Fruit fly (Drosophila melanogaster) whole organism, embryonic: ENCODE measurements around the gene Sulf1.
A peak's percentile ranks its signal among the peaks of the same experiment; 100 is the strongest.

ENCODE experiments used
- Antp ChIP-seq: fragments of 200-800 bp; sonication (Bioruptor generic); optimal IDR thresholded peaks from 3 replicates; lab custom pipeline; 2016; ENCODE audit warnings: missing biosample characterization, missing genetic modification characterization
- Bdp1 ChIP-seq: fragments of 200-800 bp; sonication (Bioruptor generic); optimal IDR thresholded peaks from 3 replicates; lab custom pipeline; 2016; ENCODE audit warnings: missing biosample characterization, missing genetic modification characterization
- CG10274 ChIP-seq: fragments of 200-800 bp; sonication (Bioruptor generic); optimal IDR thresholded peaks from 3 replicates; lab custom pipeline; 2017; ENCODE audit warnings: missing biosample characterization, mild to moderate bottlenecking, missing genetic modification characterization
- CG10543 ChIP-seq: fragments of 200-800 bp; sonication (Bioruptor generic); optimal IDR thresholded peaks from 3 replicates; lab custom pipeline; 2017; ENCODE audit warnings: missing biosample characterization, mild to moderate bottlenecking, missing genetic modification characterization, moderate library complexity
- CG10979 ChIP-seq: fragments of 200-800 bp; sonication (Bioruptor generic); optimal IDR thresholded peaks from 2 replicates; lab custom pipeline; 2018; ENCODE audit warnings: missing biosample characterization, mild to moderate bottlenecking, missing genetic modification characterization, moderate library complexity
- CG11093 ChIP-seq: fragments of 200-800 bp; sonication (Bioruptor generic); IDR thresholded peaks from 3 replicates; pipeline ENCODE4 v1.3.6; 2022; ENCODE audit warnings: missing biosample characterization, missing genetic modification characterization
- CG13287 ChIP-seq: fragments of 200-800 bp; sonication (Bioruptor generic); IDR thresholded peaks from 2 replicates; pipeline ENCODE4 v1.3.6; 2022; ENCODE audit warnings: missing biosample characterization, missing genetic modification characterization; ENCODE audit not compliant: partially characterized antibody
- CG14441 ChIP-seq: fragments of 200-800 bp; sonication (Bioruptor generic); IDR thresholded peaks from 2 replicates; pipeline ENCODE4 v1.3.6; 2022; ENCODE audit warnings: missing biosample characterization, missing genetic modification characterization
- CG1647 ChIP-seq: fragments of 200-800 bp; sonication (Bioruptor generic); optimal IDR thresholded peaks from 3 replicates; lab custom pipeline; 2016; ENCODE audit warnings: missing biosample characterization, missing genetic modification characterization
- CG16779 ChIP-seq: fragments of 200-800 bp; sonication (Bioruptor generic); IDR thresholded peaks from 2 replicates; pipeline ENCODE4 v1.3.6; 2022; ENCODE audit warnings: missing biosample characterization, missing genetic modification characterization
- CG17385 ChIP-seq: fragments of 200-800 bp; sonication (Bioruptor generic); optimal IDR thresholded peaks from 3 replicates; lab custom pipeline; 2018; ENCODE audit warnings: missing biosample characterization, mild to moderate bottlenecking, missing genetic modification characterization
- CG17802 ChIP-seq: fragments of 200-800 bp; sonication (Bioruptor generic); optimal IDR thresholded peaks from 2 replicates; lab custom pipeline; 2018; ENCODE audit warnings: missing biosample characterization, mild to moderate bottlenecking, missing genetic modification characterization, moderate library complexity
- CG18476 ChIP-seq: fragments of 200-800 bp; sonication (Bioruptor generic); optimal IDR thresholded peaks from 2 replicates; lab custom pipeline; 2016; ENCODE audit warnings: missing biosample characterization, mild to moderate bottlenecking, missing genetic modification characterization
- CG2199 ChIP-seq: fragments of 200-800 bp; sonication (Bioruptor generic); IDR thresholded peaks from 3 replicates; pipeline ENCODE4 v1.3.6; 2022; ENCODE audit warnings: missing biosample characterization, missing genetic modification characterization
- CG3838 ChIP-seq: fragments of 200-800 bp; sonication (Bioruptor generic); optimal IDR thresholded peaks from 3 replicates; lab custom pipeline; 2016; ENCODE audit warnings: missing biosample characterization, missing genetic modification characterization
- CG6654 ChIP-seq: fragments of 200-800 bp; sonication (Bioruptor generic); optimal IDR thresholded peaks from 2 replicates; lab custom pipeline; 2017; ENCODE audit warnings: missing biosample characterization, mild to moderate bottlenecking, missing genetic modification characterization
- CG9797 ChIP-seq: fragments of 200-800 bp; sonication (Bioruptor generic); optimal IDR thresholded peaks from 3 replicates; lab custom pipeline; 2018; ENCODE audit warnings: missing biosample characterization, mild to moderate bottlenecking, missing genetic modification characterization
- D19B ChIP-seq: fragments of 200-800 bp; sonication (Bioruptor generic); optimal IDR thresholded peaks from 2 replicates; lab custom pipeline; 2017; ENCODE audit warnings: missing biosample characterization, mild to moderate bottlenecking, missing genetic modification characterization
- Dbx ChIP-seq: fragments of 200-800 bp; sonication (Bioruptor generic); IDR thresholded peaks from 3 replicates; pipeline ENCODE4 v1.3.6; 2022; ENCODE audit warnings: missing biosample characterization, missing genetic modification characterization
- Doc3 ChIP-seq: fragments of 200-800 bp; sonication (Bioruptor generic); IDR thresholded peaks from 3 replicates; pipeline ENCODE4 v1.3.6; 2022; ENCODE audit warnings: missing biosample characterization, missing genetic modification characterization; ENCODE audit not compliant: partially characterized antibody
- Ets65A ChIP-seq: fragments of 200-800 bp; sonication (Bioruptor generic); peaks from one replicate; lab custom pipeline; 2016; ENCODE audit warnings: missing biosample characterization, missing genetic modification characterization
- GATAe ChIP-seq: fragments of 200-800 bp; sonication (Bioruptor generic); conservative IDR thresholded peaks from 2 replicates; pipeline ENCODE4 v1.3.6; 2022; ENCODE audit warnings: missing biosample characterization, missing genetic modification characterization
- HmgD ChIP-seq: fragments of 200-800 bp; sonication (Bioruptor generic); optimal IDR thresholded peaks from 3 replicates; lab custom pipeline; 2016; ENCODE audit warnings: missing biosample characterization, missing genetic modification characterization
- Kr ChIP-seq: fragments of 200-800 bp; sonication (Bioruptor generic); optimal IDR thresholded peaks from 2 replicates; lab custom pipeline; 2017; ENCODE audit warnings: missing biosample characterization, mild to moderate bottlenecking, missing genetic modification characterization
- MESR4 ChIP-seq: fragments of 200-800 bp; sonication (Bioruptor generic); optimal IDR thresholded peaks from 2 replicates; lab custom pipeline; 2018; ENCODE audit warnings: missing biosample characterization, mild to moderate bottlenecking, missing genetic modification characterization, moderate library complexity
- Meics ChIP-seq: fragments of 200-800 bp; sonication (Bioruptor generic); optimal IDR thresholded peaks from 2 replicates; lab custom pipeline; 2017; ENCODE audit warnings: missing biosample characterization, mild to moderate bottlenecking, missing genetic modification characterization
- Scr ChIP-seq: fragments of 200-800 bp; sonication (Bioruptor generic); IDR thresholded peaks from 2 replicates; pipeline ENCODE4 v1.3.6; 2022; ENCODE audit warnings: missing biosample characterization, missing genetic modification characterization; ENCODE audit not compliant: partially characterized antibody
- Side ChIP-seq: fragments of 200-800 bp; sonication (Bioruptor generic); optimal IDR thresholded peaks from 2 replicates; lab custom pipeline; 2016; ENCODE audit warnings: missing biosample characterization, missing genetic modification characterization
- YL-1 ChIP-seq: fragments of 200-800 bp; sonication (Bioruptor generic); optimal IDR thresholded peaks from 3 replicates; lab custom pipeline; 2017; ENCODE audit warnings: missing biosample characterization, mild to moderate bottlenecking, missing genetic modification characterization
- aop ChIP-seq: fragments of 200-800 bp; sonication (Bioruptor generic); IDR thresholded peaks from 2 replicates; pipeline ENCODE4 v1.3.6; 2022; ENCODE audit warnings: missing biosample characterization, missing genetic modification characterization
- chif ChIP-seq, 2 experiments: fragments of 200-800 bp; sonication (Bioruptor generic); optimal IDR thresholded peaks; 3 replicates each; lab custom pipeline; 2016; ENCODE audit warnings: missing biosample characterization in 2 of 2, missing genetic modification characterization in 2 of 2
- chn ChIP-seq: fragments of 200-800 bp; sonication (Bioruptor generic); optimal IDR thresholded peaks from 2 replicates; lab custom pipeline; 2016; ENCODE audit warnings: missing biosample characterization, missing genetic modification characterization
- danr ChIP-seq: fragments of 200-800 bp; sonication (Bioruptor generic); IDR thresholded peaks from 2 replicates; pipeline ENCODE4 v1.3.6; 2022; ENCODE audit warnings: missing biosample characterization, missing genetic modification characterization
- dmrt11E ChIP-seq: fragments of 200-800 bp; sonication (Bioruptor generic); optimal IDR thresholded peaks from 3 replicates; lab custom pipeline; 2018; ENCODE audit warnings: missing biosample characterization, mild to moderate bottlenecking, missing genetic modification characterization, moderate library complexity
- eve ChIP-seq, 2 experiments: fragments of >200 bp; optimal IDR thresholded peaks; 2 replicates each; lab custom pipeline; 2017; ENCODE audit warnings: missing biosample characterization in 2 of 2, missing genetic modification characterization in 2 of 2
- fd102C ChIP-seq: fragments of 200-800 bp; sonication (Bioruptor generic); optimal IDR thresholded peaks from 2 replicates; lab custom pipeline; 2018; ENCODE audit warnings: missing biosample characterization, mild to moderate bottlenecking, missing genetic modification characterization, moderate library complexity
- fd64A ChIP-seq: fragments of 200-800 bp; sonication (Bioruptor generic); optimal IDR thresholded peaks from 3 replicates; lab custom pipeline; 2018; ENCODE audit warnings: missing biosample characterization, mild to moderate bottlenecking, missing genetic modification characterization
- ftz-f1 ChIP-seq: fragments of 200-800 bp; sonication (Bioruptor generic); optimal IDR thresholded peaks from 2 replicates; lab custom pipeline; 2016; ENCODE audit warnings: missing biosample characterization, missing genetic modification characterization
- gsb-n ChIP-seq: fragments of 200-800 bp; sonication (Bioruptor generic); optimal IDR thresholded peaks from 3 replicates; lab custom pipeline; 2018; ENCODE audit warnings: missing biosample characterization, mild to moderate bottlenecking, missing genetic modification characterization
- gt ChIP-seq: fragments of 200-800 bp; sonication (Bioruptor generic); IDR thresholded peaks from 2 replicates; pipeline ENCODE4 v1.3.6; 2022; ENCODE audit warnings: missing biosample characterization, missing genetic modification characterization
- ind ChIP-seq: fragments of 200-800 bp; sonication (Bioruptor generic); optimal IDR thresholded peaks from 3 replicates; lab custom pipeline; 2016; ENCODE audit warnings: missing biosample characterization, missing genetic modification characterization
- jigr1 ChIP-seq: fragments of 200-800 bp; sonication (Bioruptor generic); IDR thresholded peaks from 3 replicates; pipeline ENCODE4 v1.3.6; 2022; ENCODE audit warnings: missing biosample characterization, missing genetic modification characterization
- jing ChIP-seq: fragments of 200-800 bp; sonication (Bioruptor generic); optimal IDR thresholded peaks from 2 replicates; lab custom pipeline; 2018; ENCODE audit warnings: missing biosample characterization, mild to moderate bottlenecking, missing genetic modification characterization
- kay ChIP-seq: fragments of 200-800 bp; sonication (Bioruptor generic); optimal IDR thresholded peaks from 2 replicates; lab custom pipeline; 2016; ENCODE audit warnings: missing biosample characterization, missing genetic modification characterization
- mld ChIP-seq: fragments of 200-800 bp; sonication (Bioruptor generic); IDR thresholded peaks from 3 replicates; pipeline ENCODE4 v1.3.6; 2022; ENCODE audit warnings: missing biosample characterization, missing genetic modification characterization; ENCODE audit not compliant: partially characterized antibody
- nerfin-2 ChIP-seq: fragments of 200-800 bp; sonication (Bioruptor generic); IDR thresholded peaks from 2 replicates; pipeline ENCODE4 v1.3.6; 2022; ENCODE audit warnings: missing biosample characterization, missing genetic modification characterization; ENCODE audit not compliant: partially characterized antibody
- prd ChIP-seq, 3 experiments: fragments of >200 bp in 2 of 3; fragments of 200-800 bp in 1 of 3; sonication (Bioruptor generic) in 1 of 3; optimal IDR thresholded peaks in 2 of 3; IDR thresholded peaks in 1 of 3; 2 replicates in 2 of 3; 3 replicates in 1 of 3; pipeline versions ENCODE4 v1.3.6 to Lab custom; 2017 to 2022; ENCODE audit warnings: missing biosample characterization in 1 of 3, missing genetic modification characterization in 1 of 3
- row ChIP-seq: fragments of 200-800 bp; sonication (Bioruptor generic); IDR thresholded peaks from 3 replicates; pipeline ENCODE4 v1.3.6; 2022; ENCODE audit warnings: missing biosample characterization, missing genetic modification characterization
- sens ChIP-seq: fragments of 200-800 bp; sonication (Bioruptor generic); peaks from one replicate; lab custom pipeline; 2016; ENCODE audit warnings: missing biosample characterization, missing genetic modification characterization
- stc ChIP-seq: fragments of 200-800 bp; sonication (Bioruptor generic); IDR thresholded peaks from 2 replicates; pipeline ENCODE4 v1.3.6; 2022; ENCODE audit warnings: missing biosample characterization, missing genetic modification characterization

The Sulf1 gene

DNA sequence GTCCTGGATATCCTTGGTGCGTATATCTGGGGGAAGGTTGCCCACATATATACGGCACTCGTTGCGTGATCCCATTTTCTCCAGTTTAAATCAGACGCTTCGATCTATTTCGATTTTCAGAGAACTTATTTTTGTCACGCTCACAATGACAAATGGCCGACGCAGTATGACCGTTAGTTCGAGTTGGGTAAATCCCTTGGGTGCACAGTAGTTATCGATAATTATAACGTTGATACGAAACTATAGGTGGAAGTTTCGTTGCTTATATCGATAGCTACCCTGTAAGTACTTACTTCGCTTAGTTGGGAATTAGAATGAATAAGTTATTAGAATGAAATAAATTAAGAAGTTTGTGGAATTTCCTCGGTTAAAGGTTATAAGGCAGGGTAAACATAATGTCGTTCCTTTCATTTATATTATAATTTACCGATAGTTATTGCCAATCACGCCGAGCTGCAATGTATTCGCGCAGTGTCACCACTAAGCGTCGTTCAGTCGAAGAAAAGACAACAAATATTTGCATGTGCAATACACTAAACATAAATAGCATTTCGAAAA, 2.5 kb upstream of the Sulf1 start, which contains the start of the genes SF2 and pad (continued):
- TF ChIP-seq CG17385 (GFP tag; lab: Kevin White, UChicago) = peak; percentile 61
- TF ChIP-seq chn = peak; percentile 87
- TF ChIP-seq gsb-n = peak; percentile 63
- no peak for TF ChIP-seq eve (GFP tag; optimal IDR thresholded peaks at IDR 0.05; lab: Kevin White, UChicago)
- TF ChIP-seq CG9797 (GFP tag; lab: Kevin White, UChicago) = peak; percentile 89
- no peak for TF ChIP-seq CG6654 (GFP tag; lab: Kevin White, UChicago)
- TF ChIP-seq prd (optimal IDR thresholded peaks at IDR 0.05; lab: Kevin White, UChicago) = no peak
- TF ChIP-seq prd (GFP tag; IDR thresholded peaks at IDR 0.05; lab: Robert Waterston, UW) = peak; percentile 86
- TF ChIP-seq fd102C (GFP tag; lab: Kevin White, UChicago) = peak; percentile 3
- TF ChIP-seq CG17802 (tag; lab: Kevin White, UChicago) = no peak
- peak; percentile 10 for TF ChIP-seq ftz-f1 (GFP tag; lab: Kevin White, UChicago)
- peak; percentile 86 for TF ChIP-seq Dbx (GFP tag; lab: Robert Waterston, UW)
- TF ChIP-seq CG10979 = peak; percentile 65
- TF ChIP-seq nerfin-2 (GFP tag; lab: Robert Waterston, UW) = peak; percentile 89
- no peak for TF ChIP-seq aop
- peak; percentile 81 for TF ChIP-seq ind
- peak; percentile 70 for TF ChIP-seq CG14441
- peak; percentile 90 for TF ChIP-seq YL-1 (GFP tag; lab: Kevin White, UChicago)
- TF ChIP-seq Antp (GFP tag; lab: Kevin White, UChicago) = peak; percentile 65
- no peak for TF ChIP-seq HmgD (GFP tag; lab: Kevin White, UChicago)
- TF ChIP-seq CG18476 = peak; percentile 64
- peak; percentile 78 for TF ChIP-seq CG1647 (GFP tag; lab: Kevin White, UChicago)
- peak; percentile 32 for TF ChIP-seq jing (GFP tag; lab: Kevin White, UChicago)
- peak; percentile 89 for TF ChIP-seq CG10543 (GFP tag; lab: Kevin White, UChicago)
- TF ChIP-seq fd64A = no peak
- no peak for TF ChIP-seq CG2199 (GFP tag; lab: Robert Waterston, UW)
- TF ChIP-seq row (GFP tag; lab: Robert Waterston, UW) = peak; percentile 97
- TF ChIP-seq mld (GFP tag; lab: Robert Waterston, UW) = peak; percentile 82
- TF ChIP-seq D19B (GFP tag; lab: Kevin White, UChicago) = peak; percentile 93
- peak; percentile 98 for TF ChIP-seq sens
- peak; percentile 96 for TF ChIP-seq Ets65A (GFP tag; lab: Kevin White, UChicago)
- peak; percentile 96 for TF ChIP-seq CG13287 (GFP tag; lab: Robert Waterston, UW)
- TF ChIP-seq stc (GFP tag; lab: Robert Waterston, UW) = no peak
- peak; percentile 65 for TF ChIP-seq kay
- no peak for TF ChIP-seq Kr (GFP tag; lab: Kevin White, UChicago)
- TF ChIP-seq Bdp1 (GFP tag; lab: Kevin White, UChicago) = peak; percentile 67
- peak; percentile 70 for TF ChIP-seq dmrt11E
- peak; percentile 60 for TF ChIP-seq CG3838 (GFP tag; lab: Kevin White, UChicago)
- TF ChIP-seq danr (GFP tag; lab: Robert Waterston, UW) = peak; percentile 54; the same call in 1 of the 2 replicates
- peak; percentile 68 to 79 for TF ChIP-seq chif (GFP tag; optimal IDR thresholded peaks at IDR 0.05; lab: Kevin White, UChicago)
- no peak for TF ChIP-seq CG16779 (GFP tag; lab: Robert Waterston, UW)
- TF ChIP-seq Scr = peak; percentile 98
- TF ChIP-seq GATAe = no peak
- no peak; the same call in 2 of the 3 replicates for TF ChIP-seq jigr1
- TF ChIP-seq CG10274 (GFP tag; lab: Kevin White, UChicago) = no peak
- peak; percentile 95 for TF ChIP-seq MESR4 (GFP tag; lab: Kevin White, UChicago)
- peak; percentile 66 for TF ChIP-seq Side (GFP tag; lab: Kevin White, UChicago)
- TF ChIP-seq Doc3 = peak; percentile 95
- peak; percentile 76 for TF ChIP-seq Meics (GFP tag; lab: Kevin White, UChicago)
- TF ChIP-seq gt (GFP tag; lab: Robert Waterston, UW) = no peak
- no peak; the same call in 2 of the 3 replicates for TF ChIP-seq CG11093
